Worm (Caenorhabditis elegans) whole organism, young adult: ENCODE measurements around the gene T27E9.6.
"Not testable (repeated sequence)": the region's sequence is repeated elsewhere in the genome, so short reads cannot be mapped to it uniquely, and the experiment has no call there.

Experiments used
- dpff-1 ChIP-seq: sonication (generic microtip); optimal IDR thresholded peaks from 2 replicates; lab custom pipeline; 2017; ENCODE audit warnings: mild to moderate bottlenecking, missing genetic modification characterization, missing compliant biosample characterization
- xnd-1 ChIP-seq: sonication (generic microtip); optimal IDR thresholded peaks from 2 replicates; lab custom pipeline; 2016; ENCODE audit warnings: missing genotype, missing genetic modification reagents, missing genetic modification characterization, missing compliant biosample characterization

ce11 chrIII:13447439-13447838 is 29.1 kb downstream of the T27E9.6 start:
- TF ChIP-seq dpff-1, xnd-1 (tag; lab: Kevin White, UChicago): not testable (repeated sequence)
